Worm (Caenorhabditis elegans) whole organism, L4 larva: ENCODE data around the gene T14A8.2.

Source experiments
- dpl-1 ChIP-seq: fragments of 150-350 bp; optimal IDR thresholded peaks from 2 replicates; lab custom pipeline; 2014; ENCODE audit warnings: missing biosample characterization, missing genetic modification reagents, missing genetic modification characterization
- snpc-4 ChIP-seq: fragments of 150-350 bp; optimal IDR thresholded peaks from 2 replicates; lab custom pipeline; 2014; ENCODE audit warnings: missing biosample characterization, missing genetic modification characterization

ce11 chrIV:7815683-7816183 is 6.7 kb downstream of the T14A8.2 start, which contains the start of gene cdgs-1:
- TF ChIP-seq dpl-1 (GFP tag; lab: Kevin White, UChicago) (peak; percentile 44), snpc-4 (tag; lab: Kevin White, UChicago) (no peak)
